Worm (Caenorhabditis elegans) whole organism, mixed stage, embryonic: ENCODE data around the gene clec-260.

Experiments used
- elt-3 ChIP-seq: fragments of 150-350 bp; optimal IDR thresholded peaks from 2 replicates; lab custom pipeline; 2014; ENCODE audit warnings: missing biosample characterization, missing genetic modification characterization
- lin-32 ChIP-seq: fragments of 200-800 bp; sonication (Bioruptor generic); optimal IDR thresholded peaks from 2 replicates; lab custom pipeline; 2018; ENCODE audit warnings: mild to moderate bottlenecking, missing genetic modification characterization, missing compliant biosample characterization
- nhr-237 ChIP-seq: fragments of 150-350 bp; optimal IDR thresholded peaks from 2 replicates; lab custom pipeline; 2014; ENCODE audit warnings: missing biosample characterization, missing genetic modification characterization
- nhr-28 ChIP-seq: fragments of 150-350 bp; optimal IDR thresholded peaks from 2 replicates; lab custom pipeline; 2014; ENCODE audit warnings: missing biosample characterization, missing genetic modification characterization
- nhr-76 ChIP-seq: sonication (generic microtip); optimal IDR thresholded peaks from 2 replicates; lab custom pipeline; 2017; ENCODE audit warnings: missing biosample characterization, missing genetic modification characterization
- unc-62 ChIP-seq: fragments of 150-350 bp; optimal IDR thresholded peaks from 2 replicates; lab custom pipeline; 2014; ENCODE audit warnings: missing biosample characterization, missing genetic modification reagents, missing genetic modification characterization
- ztf-11 ChIP-seq: fragments of 150-350 bp; optimal IDR thresholded peaks from 2 replicates; lab custom pipeline; 2014; ENCODE audit warnings: missing biosample characterization, missing genetic modification characterization

- TF ChIP-seq lin-32 (GFP tag; lab: Kevin White, UChicago) (no peak), ztf-11 (tag; lab: Kevin White, UChicago) (no peak), nhr-76 (tag; lab: Kevin White, UChicago) (no peak), nhr-28 (tag; lab: Kevin White, UChicago) (no peak), nhr-237 (no peak), elt-3 (tag; lab: Kevin White, UChicago) (no peak), unc-62 (no peak)
Measured at ce11 chrV:19961971-19962370, 24.1 kb downstream of the clec-260 start.
